Fruit fly (Drosophila melanogaster): ENCODE data around the gene CG12320.

Gene CG12320

DNA sequence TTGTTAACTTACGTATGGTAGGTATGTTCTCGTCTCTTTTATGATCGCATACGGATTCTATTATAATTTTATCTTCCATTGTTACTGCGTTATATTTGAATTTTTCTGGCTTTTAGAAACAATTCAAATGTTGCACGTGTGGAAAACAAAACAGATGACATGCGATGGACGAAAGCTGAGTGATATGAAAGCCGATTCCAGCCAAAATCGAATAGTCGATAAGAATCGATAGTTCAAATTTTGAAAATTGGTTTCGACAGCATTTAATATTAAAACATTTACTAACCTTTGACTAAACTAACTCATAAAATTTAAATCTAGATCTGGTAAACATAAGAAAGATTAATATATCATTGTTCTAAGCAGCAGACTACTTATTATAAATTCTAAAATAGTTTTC lies 49.0 kb upstream of the CG12320 start, which contains the start of gene Polr1E (continued):
- peak; percentile 98 for TF ChIP-seq cwo (GFP tag; optimal IDR thresholded peaks at IDR 0.05)
- peak; percentile 30 for TF ChIP-seq Mad (GFP tag; optimal IDR thresholded peaks at IDR 0.05)
- peak; percentile 64 for TF ChIP-seq CG12659 (GFP tag; optimal IDR thresholded peaks at IDR 0.05)
- TF ChIP-seq crp (GFP tag; optimal IDR thresholded peaks at IDR 0.05), result peak; percentile 66 to 96
- TF ChIP-seq zen2 (GFP tag; IDR thresholded peaks at IDR 0.05; ENCODE audit: partially characterized antibody), result peak; percentile 50; the same call in 1 of the 3 replicates
- TF ChIP-seq gsb-n (tag; optimal IDR thresholded peaks at IDR 0.05), result no peak
- TF ChIP-seq trem (tag; optimal IDR thresholded peaks at IDR 0.05), result peak; percentile 60
- TF ChIP-seq Nf-YC (tag; optimal IDR thresholded peaks at IDR 0.05), result peak; percentile 38
- TF ChIP-seq CG11560 (tag; IDR thresholded peaks at IDR 0.05), result peak; percentile 100
- peak; percentile 26 for TF ChIP-seq phol (tag; optimal IDR thresholded peaks at IDR 0.05)
- TF ChIP-seq chm (GFP tag; IDR thresholded peaks at IDR 0.05), result peak; percentile 26; the same call in 1 of the 2 replicates
- peak; percentile 58; the same call in 2 of the 3 replicates for TF ChIP-seq Doc3 (GFP tag; IDR thresholded peaks at IDR 0.05; ENCODE audit: partially characterized antibody)
- no peak for TF ChIP-seq pita (GFP tag; optimal IDR thresholded peaks at IDR 0.05)
- peak; percentile 94 for TF ChIP-seq E2f2 (GFP tag; IDR thresholded peaks at IDR 0.05)
- TF ChIP-seq sna (GFP tag; IDR thresholded peaks at IDR 0.05; ENCODE audit: partially characterized antibody), result peak; percentile 35; the same call in 1 of the 2 replicates
- TF ChIP-seq nmo (GFP tag; optimal IDR thresholded peaks at IDR 0.05), result peak; percentile 39
- TF ChIP-seq CG7357 (GFP tag; IDR thresholded peaks at IDR 0.05), result no peak
- TF ChIP-seq unc-4 (GFP tag; IDR thresholded peaks at IDR 0.05; ENCODE audit: partially characterized antibody), result peak; percentile 62
- no peak for TF ChIP-seq tio (GFP tag; optimal IDR thresholded peaks at IDR 0.05)
- TF ChIP-seq ro (GFP tag; IDR thresholded peaks at IDR 0.05), result no peak
- no peak for TF ChIP-seq Doc2 (GFP tag; IDR thresholded peaks at IDR 0.05)
- peak; percentile 38 for TF ChIP-seq gfzf (GFP tag; optimal IDR thresholded peaks at IDR 0.05)
- TF ChIP-seq dm (GFP tag; optimal IDR thresholded peaks at IDR 0.05), result peak; percentile 99
- peak; percentile 18 for TF ChIP-seq CG12391 (tag; optimal IDR thresholded peaks at IDR 0.05)
- peak; percentile 9 for TF ChIP-seq CG10147 (GFP tag; optimal IDR thresholded peaks at IDR 0.05)
- TF ChIP-seq stwl (tag; optimal IDR thresholded peaks at IDR 0.05), result peak; percentile 99
- TF ChIP-seq CG17829 (tag; optimal IDR thresholded peaks at IDR 0.05), result peak; percentile 41
- no peak for TF ChIP-seq pros (GFP tag; optimal IDR thresholded peaks at IDR 0.05)
- peak; percentile 41 for TF ChIP-seq MESR4 (GFP tag; optimal IDR thresholded peaks at IDR 0.05)
- TF ChIP-seq hbn (GFP tag; IDR thresholded peaks at IDR 0.05; ENCODE audit: partially characterized antibody), result peak; percentile 57
- TF ChIP-seq CG18011 (GFP tag; optimal IDR thresholded peaks at IDR 0.05), result peak; percentile 99
- peak; percentile 8 for TF ChIP-seq CrebB (tag; optimal IDR thresholded peaks at IDR 0.05)
- TF ChIP-seq CG7372 (GFP tag; IDR thresholded peaks at IDR 0.05), result no peak
- TF ChIP-seq bbx (GFP tag; IDR thresholded peaks at IDR 0.05; ENCODE audit: partially characterized antibody), result peak; percentile 75
- TF ChIP-seq vnd (GFP tag; IDR thresholded peaks at IDR 0.05; ENCODE audit: partially characterized antibody), result peak; percentile 50; the same call in 2 of the 3 replicates
- TF ChIP-seq CG7963 (GFP tag; IDR thresholded peaks at IDR 0.05; ENCODE audit: partially characterized antibody), result peak; percentile 67; the same call in 2 of the 3 replicates
- peak; percentile 43 for TF ChIP-seq sug (tag; optimal IDR thresholded peaks at IDR 0.05)
- TF ChIP-seq gro (GFP tag; optimal IDR thresholded peaks at IDR 0.05), result peak; percentile 57
- peak; percentile 52; the same call in 2 of the 3 replicates for TF ChIP-seq knrl (GFP tag; IDR thresholded peaks at IDR 0.05; ENCODE audit: partially characterized antibody)
- TF ChIP-seq CG11504 (tag; optimal IDR thresholded peaks at IDR 0.05), result peak; percentile 70
- TF ChIP-seq twi (tag; optimal IDR thresholded peaks at IDR 0.05), result peak; percentile 49
- peak; percentile 56; the same call in 2 of the 3 replicates for TF ChIP-seq CG34224 (GFP tag; IDR thresholded peaks at IDR 0.05; ENCODE audit: partially characterized antibody)
- peak; percentile 13 for TF ChIP-seq CG13624 (GFP tag; optimal IDR thresholded peaks at IDR 0.05)
- TF ChIP-seq pzg (GFP tag; optimal IDR thresholded peaks at IDR 0.05), result peak; percentile 87
- TF ChIP-seq ato (GFP tag; IDR thresholded peaks at IDR 0.05; ENCODE audit: partially characterized antibody), result peak; percentile 75
- no peak for TF ChIP-seq Ssrp (tag; optimal IDR thresholded peaks at IDR 0.05)
- TF ChIP-seq prd (optimal IDR thresholded peaks at IDR 0.05), result no peak
- no peak for TF ChIP-seq prd (GFP tag; IDR thresholded peaks at IDR 0.05)

All from whole organism, embryonic.